Worm (Caenorhabditis elegans) whole organism, L2 larva: ENCODE measurements around the gene F48G7.7.

Experiments
- C34F6.9 ChIP-seq: fragments of 150-350 bp; optimal IDR thresholded peaks from 2 replicates; lab custom pipeline; 2014; ENCODE audit warnings: missing biosample characterization, missing genetic modification characterization
- F13H6.1 ChIP-seq: sonication (generic microtip); optimal IDR thresholded peaks from 2 replicates; lab custom pipeline; 2016; ENCODE audit warnings: missing genetic modification characterization, missing compliant biosample characterization
- R02D3.7 ChIP-seq: fragments of 150-350 bp; optimal IDR thresholded peaks from 2 replicates; lab custom pipeline; 2014; ENCODE audit warnings: missing biosample characterization, missing genetic modification characterization
- Y55F3AM.14 ChIP-seq: fragments of 200-800 bp; sonication (Bioruptor generic); optimal IDR thresholded peaks from 2 replicates; lab custom pipeline; 2018; ENCODE audit warnings: mild to moderate bottlenecking, missing genetic modification characterization, missing compliant biosample characterization
- ZK546.5 ChIP-seq: sonication (generic microtip); optimal IDR thresholded peaks from 2 replicates; lab custom pipeline; 2017; ENCODE audit warnings: missing biosample characterization, missing genetic modification characterization
- alr-1 ChIP-seq: fragments of 150-350 bp; optimal IDR thresholded peaks from 2 replicates; lab custom pipeline; 2014; ENCODE audit warnings: missing biosample characterization, missing genetic modification characterization
- aly-2 ChIP-seq: fragments of 150-350 bp; optimal IDR thresholded peaks from 2 replicates; lab custom pipeline; 2014; ENCODE audit warnings: missing biosample characterization, missing genetic modification characterization
- ama-1 ChIP-seq: fragments of 150-350 bp; optimal IDR thresholded peaks from 2 replicates; lab custom pipeline; 2018; ENCODE audit warnings: inconsistent platforms
- blmp-1 ChIP-seq: sonication (generic microtip); optimal IDR thresholded peaks from 2 replicates; lab custom pipeline; 2017; ENCODE audit warnings: missing genetic modification characterization, mild to moderate bottlenecking, missing compliant biosample characterization, antibody characterized with exemption, moderate library complexity; ENCODE audit not compliant: insufficient read depth
- ceh-16 ChIP-seq: fragments of 150-350 bp; optimal IDR thresholded peaks from 2 replicates; lab custom pipeline; 2014; ENCODE audit warnings: missing biosample characterization, missing genetic modification characterization
- crh-2 ChIP-seq: sonication (generic microtip); optimal IDR thresholded peaks from 2 replicates; lab custom pipeline; 2017; ENCODE audit warnings: missing biosample characterization, missing genetic modification characterization
- dmd-4 ChIP-seq: sonication (generic microtip); optimal IDR thresholded peaks from 2 replicates; lab custom pipeline; 2017; ENCODE audit warnings: missing biosample characterization, missing genetic modification characterization
- egl-27 ChIP-seq: sonication (generic microtip); optimal IDR thresholded peaks from 3 replicates; lab custom pipeline; 2017; ENCODE audit warnings: missing biosample characterization, missing genetic modification reagents, missing genetic modification characterization
- elt-1 ChIP-seq: fragments of 150-350 bp; optimal IDR thresholded peaks from 2 replicates; lab custom pipeline; 2014; ENCODE audit warnings: missing biosample characterization, missing genetic modification characterization
- gmeb-1 ChIP-seq: fragments of 150-350 bp; optimal IDR thresholded peaks from 2 replicates; lab custom pipeline; 2014; ENCODE audit warnings: missing biosample characterization, missing genetic modification characterization
- lin-11 ChIP-seq: fragments of 150-350 bp; sonication (generic microtip); optimal IDR thresholded peaks from 2 replicates; lab custom pipeline; 2014; ENCODE audit warnings: missing biosample characterization, missing genetic modification characterization, inconsistent platforms, mixed read lengths
- lin-13 ChIP-seq: fragments of 150-350 bp; optimal IDR thresholded peaks from 2 replicates; lab custom pipeline; 2014; ENCODE audit warnings: missing biosample characterization, missing genetic modification reagents, missing genetic modification characterization
- lsy-2 ChIP-seq, 2 experiments: fragments of 150-350 bp in 1 of 2; sonication (generic microtip) in 1 of 2; optimal IDR thresholded peaks; 2 replicates each; lab custom pipeline; 2014 to 2017; ENCODE audit warnings: missing biosample characterization in 2 of 2, missing genetic modification characterization in 2 of 2
- mab-5 ChIP-seq: fragments of 150-350 bp; optimal IDR thresholded peaks from 2 replicates; lab custom pipeline; 2014; ENCODE audit warnings: missing biosample characterization, missing genetic modification characterization
- mbf-1 ChIP-seq: sonication (generic microtip); optimal IDR thresholded peaks from 2 replicates; lab custom pipeline; 2017; ENCODE audit warnings: missing biosample characterization, missing genetic modification characterization
- mdl-1 ChIP-seq, 2 experiments: fragments of 150-350 bp in 1 of 2; sonication (generic microtip) in 1 of 2; optimal IDR thresholded peaks; 2 replicates each; lab custom pipeline; 2017; ENCODE audit warnings: missing biosample characterization in 2 of 2, missing genetic modification characterization in 2 of 2
- nhr-10 ChIP-seq: sonication (generic microtip); optimal IDR thresholded peaks from 2 replicates; lab custom pipeline; 2017; ENCODE audit warnings: missing biosample characterization, missing genetic modification characterization
- nhr-11 ChIP-seq: fragments of 150-350 bp; optimal IDR thresholded peaks from 2 replicates; lab custom pipeline; 2014; ENCODE audit warnings: missing biosample characterization, missing genetic modification characterization
- nhr-129 ChIP-seq: fragments of 150-350 bp; optimal IDR thresholded peaks from 2 replicates; lab custom pipeline; 2014; ENCODE audit warnings: missing biosample characterization, missing genetic modification characterization
- nhr-21 ChIP-seq: fragments of 150-350 bp; optimal IDR thresholded peaks from 2 replicates; lab custom pipeline; 2014; ENCODE audit warnings: missing biosample characterization, missing genetic modification characterization
- nhr-23 ChIP-seq: fragments of 150-350 bp; optimal IDR thresholded peaks from 2 replicates; lab custom pipeline; 2014; ENCODE audit warnings: missing biosample characterization, missing genetic modification reagents, missing genetic modification characterization
- nhr-237 ChIP-seq: fragments of 150-350 bp; optimal IDR thresholded peaks from 2 replicates; lab custom pipeline; 2014; ENCODE audit warnings: missing biosample characterization, missing genetic modification characterization
- nhr-25 ChIP-seq: fragments of 150-350 bp; sonication (generic microtip); optimal IDR thresholded peaks from 3 replicates; lab custom pipeline; 2014; ENCODE audit warnings: missing biosample characterization, missing genetic modification characterization
- nhr-6 ChIP-seq: fragments of 150-350 bp; optimal IDR thresholded peaks from 2 replicates; lab custom pipeline; 2014; ENCODE audit warnings: missing biosample characterization, missing genetic modification characterization
- nhr-77 ChIP-seq: fragments of 150-350 bp; optimal IDR thresholded peaks from 2 replicates; lab custom pipeline; 2014; ENCODE audit warnings: missing biosample characterization, missing genetic modification characterization
- peb-1 ChIP-seq: fragments of 150-350 bp; optimal IDR thresholded peaks from 2 replicates; lab custom pipeline; 2014; ENCODE audit warnings: missing biosample characterization, missing genetic modification characterization
- sem-4 ChIP-seq: fragments of 150-350 bp; optimal IDR thresholded peaks from 2 replicates; lab custom pipeline; 2014; ENCODE audit warnings: missing biosample characterization, missing genetic modification reagents, missing genetic modification characterization
- skn-1 ChIP-seq: sonication (generic microtip); optimal IDR thresholded peaks from 2 replicates; lab custom pipeline; 2017; ENCODE audit warnings: missing biosample characterization, missing genetic modification characterization
- sma-3 ChIP-seq: sonication (generic microtip); optimal IDR thresholded peaks from 2 replicates; lab custom pipeline; 2016; ENCODE audit warnings: missing genetic modification reagents, missing genetic modification characterization, missing compliant biosample characterization
- sma-9 ChIP-seq, 2 experiments: fragments of 150-350 bp in 1 of 2; sonication (generic microtip) in 1 of 2; optimal IDR thresholded peaks; 2 replicates each; lab custom pipeline; 2014 to 2016; ENCODE audit warnings: missing genetic modification characterization in 2 of 2, mild to moderate bottlenecking in 1 of 2, missing biosample characterization in 1 of 2, missing compliant biosample characterization in 1 of 2, missing genetic modification reagents in 1 of 2, moderate library complexity in 1 of 2
- snpc-4 ChIP-seq: fragments of 150-350 bp; optimal IDR thresholded peaks from 2 replicates; lab custom pipeline; 2014; ENCODE audit warnings: missing biosample characterization, missing genetic modification characterization
- unc-39 ChIP-seq: fragments of 150-350 bp; optimal IDR thresholded peaks from 2 replicates; lab custom pipeline; 2014; ENCODE audit warnings: missing biosample characterization, missing genetic modification characterization
- ztf-1 ChIP-seq: fragments of 200-800 bp; sonication (Bioruptor generic); conservative IDR thresholded peaks from 2 replicates; pipeline ENCODE4 v1.3.6; 2022; ENCODE audit warnings: missing genetic modification characterization, missing compliant biosample characterization
- ztf-4 ChIP-seq: fragments of 150-350 bp; optimal IDR thresholded peaks from 2 replicates; lab custom pipeline; 2014; ENCODE audit warnings: missing biosample characterization, missing genetic modification characterization

F48G7.7 gene

DNA sequence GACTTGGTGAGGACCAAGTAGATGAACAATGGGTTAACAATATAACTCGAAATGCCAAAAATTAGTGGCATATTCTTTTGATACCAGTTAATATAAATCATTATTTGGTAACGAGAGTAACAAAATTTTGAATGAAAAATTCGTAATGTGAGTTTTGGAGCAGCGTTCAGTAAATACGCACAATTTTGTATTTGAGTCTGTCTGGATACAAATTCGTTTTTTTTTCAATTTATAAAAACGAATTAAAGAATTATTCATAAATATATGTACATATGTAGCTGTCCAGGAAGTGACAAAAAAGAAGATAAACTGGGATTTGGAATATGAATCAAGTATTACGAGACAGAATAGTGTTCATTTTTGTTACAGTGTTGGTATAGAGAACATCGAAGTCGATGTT lies 26.7 kb upstream of the F48G7.7 start, which contains the start of gene srj-5:
Gene srj-5 (minus strand): TSS at position 101 of the 400 bp plus-strand sequence.
- TF ChIP-seq lin-11 (tag; lab: Kevin White, UChicago) = no peak
- no peak for TF ChIP-seq aly-2 (tag; lab: Kevin White, UChicago)
- TF ChIP-seq nhr-237 = no peak
- TF ChIP-seq alr-1 (tag; lab: Kevin White, UChicago) = no peak
- no peak for TF ChIP-seq elt-1 (tag; lab: Kevin White, UChicago)
- no peak for TF ChIP-seq skn-1 (tag; lab: Kevin White, UChicago)
- no peak for TF ChIP-seq mdl-1 (tag; optimal IDR thresholded peaks at IDR 0.05; lab: Kevin White, UChicago)
- no peak for TF ChIP-seq nhr-10 (tag; lab: Kevin White, UChicago)
- no peak for TF ChIP-seq mab-5 (tag; lab: Kevin White, UChicago)
- no peak for TF ChIP-seq R02D3.7 (tag; lab: Kevin White, UChicago)
- TF ChIP-seq ztf-4 (tag; lab: Kevin White, UChicago) = no peak
- TF ChIP-seq nhr-23 (tag; lab: Kevin White, UChicago) = no peak
- no peak for TF ChIP-seq blmp-1 (tag; lab: Kevin White, UChicago)
- TF ChIP-seq nhr-11 = no peak
- no peak for TF ChIP-seq mbf-1 (tag; lab: Kevin White, UChicago)
- TF ChIP-seq Y55F3AM.14 (GFP tag; lab: Kevin White, UChicago) = no peak

- no peak for TF ChIP-seq nhr-10 (tag; lab: Kevin White, UChicago)
- no peak for TF ChIP-seq ztf-1
- no peak for TF ChIP-seq peb-1 (tag; lab: Kevin White, UChicago)
- TF ChIP-seq lin-11 (tag; lab: Kevin White, UChicago) = no peak
- no peak for TF ChIP-seq unc-39 (tag; lab: Kevin White, UChicago)
- TF ChIP-seq egl-27 (tag; lab: Kevin White, UChicago) = no peak
- TF ChIP-seq mab-5 (tag; lab: Kevin White, UChicago) = no peak
- no peak for TF ChIP-seq snpc-4 (tag; lab: Kevin White, UChicago)
- no peak for TF ChIP-seq lsy-2 (tag; optimal IDR thresholded peaks at IDR 0.05; lab: Kevin White, UChicago)
- no peak for TF ChIP-seq dmd-4 (tag; lab: Kevin White, UChicago)
- TF ChIP-seq ama-1 (lab: Kevin White, UChicago) = no peak
- TF ChIP-seq nhr-25 (tag; lab: Kevin White, UChicago) = no peak
- no peak for TF ChIP-seq nhr-23 (tag; lab: Kevin White, UChicago)
- TF ChIP-seq sma-3 (GFP tag; lab: Kevin White, UChicago) = no peak
Measured at ce11 chrV:646888-647287, 20.7 kb upstream of the F48G7.7 start, which contains the start of gene ugt-42. ugt-42 (plus strand) TSS chrV:647188.

DNA sequence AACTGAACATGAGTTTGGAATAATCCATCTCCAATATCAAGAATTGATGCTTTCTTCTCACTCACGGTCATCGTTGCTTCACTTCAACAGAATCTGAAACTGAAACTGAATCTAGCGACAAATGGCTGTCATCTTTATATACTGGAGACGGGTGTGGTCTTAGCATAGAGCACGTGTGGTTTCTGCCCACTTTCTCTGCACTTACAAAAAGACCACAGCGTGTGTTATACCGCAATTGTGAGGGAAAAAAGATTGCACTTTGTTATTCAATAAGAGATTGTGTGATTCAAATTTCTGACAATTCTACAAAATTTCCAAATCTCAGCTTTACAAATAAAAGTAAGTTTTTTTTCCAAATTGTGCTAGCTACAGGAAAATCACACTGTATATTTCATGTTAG lies 19.9 kb upstream of the F48G7.7 start, which contains the start of gene F48G7.12:
Gene F48G7.12 (minus strand): TSS at position 101 of the 400 bp plus-strand sequence.
- TF ChIP-seq crh-2 (tag; lab: Kevin White, UChicago) (no peak), ztf-1 (no peak)
- TF ChIP-seq, all 48 proteins: peak for 0

- TF ChIP-seq nhr-25 (tag; lab: Kevin White, UChicago) = no peak
- TF ChIP-seq nhr-23 (tag; lab: Kevin White, UChicago) = no peak
- TF ChIP-seq lin-13 (GFP tag; lab: Kevin White, UChicago) = no peak
- no peak for TF ChIP-seq snpc-4 (tag; lab: Kevin White, UChicago)
- TF ChIP-seq nhr-21 = no peak
- no peak for TF ChIP-seq gmeb-1 (tag; lab: Kevin White, UChicago)
- no peak for TF ChIP-seq nhr-6 (tag; lab: Kevin White, UChicago)
- no peak for TF ChIP-seq ZK546.5 (tag; lab: Kevin White, UChicago)
- TF ChIP-seq ztf-4 (tag; lab: Kevin White, UChicago) = no peak
- TF ChIP-seq mdl-1 (tag; optimal IDR thresholded peaks at IDR 0.05; lab: Kevin White, UChicago) = no peak
- TF ChIP-seq peb-1 (tag; lab: Kevin White, UChicago) = no peak
- no peak for TF ChIP-seq nhr-237
- no peak for TF ChIP-seq elt-1 (tag; lab: Kevin White, UChicago)
- TF ChIP-seq ceh-16 (tag; lab: Kevin White, UChicago) = no peak
- TF ChIP-seq sem-4 (tag; lab: Kevin White, UChicago) = no peak
- no peak for TF ChIP-seq alr-1 (tag; lab: Kevin White, UChicago)
- TF ChIP-seq lin-11 (tag; lab: Kevin White, UChicago) = no peak
- TF ChIP-seq nhr-129 = peak; percentile 35
- TF ChIP-seq C34F6.9 (tag; lab: Kevin White, UChicago) = peak; percentile 32
- TF ChIP-seq egl-27 (tag; lab: Kevin White, UChicago) = no peak
- TF ChIP-seq mbf-1 (tag; lab: Kevin White, UChicago) = no peak
- no peak for TF ChIP-seq F13H6.1 (tag; lab: Kevin White, UChicago)
- no peak for TF ChIP-seq dmd-4 (tag; lab: Kevin White, UChicago)
- peak; percentile 12 for TF ChIP-seq sma-9 (GFP tag; optimal IDR thresholded peaks at IDR 0.05; lab: Kevin White, UChicago)
- no peak for TF ChIP-seq sma-9 (tag; optimal IDR thresholded peaks at IDR 0.05; lab: Kevin White, UChicago)
- no peak for TF ChIP-seq nhr-77 (tag; lab: Kevin White, UChicago)
- TF ChIP-seq mab-5 (tag; lab: Kevin White, UChicago) = no peak
Measured at ce11 chrV:642750-643149, 16.5 kb upstream of the F48G7.7 start, which contains the start of gene nhr-190. nhr-190 (minus strand) TSS chrV:642924.
